Fruit fly (Drosophila melanogaster) whole organism, embryonic: ENCODE data around the gene CG43307.

Source experiments
- B-H1 ChIP-seq: fragments of 200-800 bp; sonication (Bioruptor generic); IDR thresholded peaks from 3 replicates; pipeline ENCODE4 v1.3.6; 2022; ENCODE audit warnings: missing biosample characterization, missing genetic modification characterization
- BEAF-32 ChIP-seq: fragments of 200-800 bp; sonication (Bioruptor generic); optimal IDR thresholded peaks from 3 replicates; lab custom pipeline; 2017; ENCODE audit warnings: missing biosample characterization, missing genetic modification characterization, mild to moderate bottlenecking, moderate library complexity, missing genetic modification reagents
- CG10979 ChIP-seq: fragments of 200-800 bp; sonication (Bioruptor generic); optimal IDR thresholded peaks from 2 replicates; lab custom pipeline; 2018; ENCODE audit warnings: missing biosample characterization, mild to moderate bottlenecking, missing genetic modification characterization, moderate library complexity
- CG12219 ChIP-seq: fragments of 200-800 bp; sonication (Bioruptor generic); optimal IDR thresholded peaks from 3 replicates; lab custom pipeline; 2018; ENCODE audit warnings: missing biosample characterization, mild to moderate bottlenecking, missing genetic modification characterization
- CG12236 ChIP-seq: fragments of 200-800 bp; sonication (Bioruptor generic); optimal IDR thresholded peaks from 2 replicates; lab custom pipeline; 2016; ENCODE audit warnings: missing biosample characterization, missing genetic modification characterization
- CG12299 ChIP-seq: fragments of 200-800 bp; sonication (Bioruptor generic); optimal IDR thresholded peaks from 2 replicates; lab custom pipeline; 2018; ENCODE audit warnings: missing biosample characterization, mild to moderate bottlenecking, missing genetic modification characterization
- CG14014 ChIP-seq: fragments of 200-800 bp; sonication (Bioruptor generic); IDR thresholded peaks from 2 replicates; pipeline ENCODE4 v1.3.6; 2022; ENCODE audit warnings: missing biosample characterization, missing genetic modification characterization
- CG14710 ChIP-seq: fragments of 200-800 bp; sonication (Bioruptor generic); optimal IDR thresholded peaks from 3 replicates; lab custom pipeline; 2019; ENCODE audit warnings: missing biosample characterization, mild to moderate bottlenecking, missing genetic modification characterization, moderate library complexity
- CG15011 ChIP-seq: fragments of 200-800 bp; sonication (Bioruptor generic); optimal IDR thresholded peaks from 3 replicates; lab custom pipeline; 2018; ENCODE audit warnings: missing biosample characterization, mild to moderate bottlenecking, missing genetic modification characterization
- CG15601 ChIP-seq: fragments of 200-800 bp; sonication (Bioruptor generic); optimal IDR thresholded peaks from 3 replicates; lab custom pipeline; 2019; ENCODE audit warnings: missing biosample characterization, mild to moderate bottlenecking, missing genetic modification characterization, moderate library complexity
- CG16813 ChIP-seq: fragments of 200-800 bp; sonication (Bioruptor generic); IDR thresholded peaks from 3 replicates; pipeline ENCODE4 v1.3.6; 2022; ENCODE audit warnings: missing biosample characterization, missing genetic modification characterization; ENCODE audit not compliant: partially characterized antibody
- CG18599 ChIP-seq: fragments of 200-800 bp; sonication (Bioruptor generic); optimal IDR thresholded peaks from 3 replicates; lab custom pipeline; 2017; ENCODE audit warnings: missing biosample characterization, missing genetic modification characterization, mild to moderate bottlenecking, moderate library complexity, missing genetic modification reagents
- CG2712 ChIP-seq: fragments of 200-800 bp; optimal IDR thresholded peaks from 3 replicates; lab custom pipeline; 2019; ENCODE audit warnings: missing biosample characterization, mild to moderate bottlenecking, missing genetic modification characterization, moderate library complexity
- CG3065 ChIP-seq: fragments of 200-800 bp; sonication (Bioruptor generic); optimal IDR thresholded peaks from 2 replicates; lab custom pipeline; 2016; ENCODE audit warnings: missing biosample characterization, missing genetic modification characterization
- CG34422 ChIP-seq: fragments of 200-800 bp; sonication (Bioruptor generic); IDR thresholded peaks from 3 replicates; pipeline ENCODE4 v1.3.6; 2022; ENCODE audit warnings: missing biosample characterization, missing genetic modification characterization
- CG4328 ChIP-seq: fragments of 200-800 bp; sonication (Bioruptor generic); optimal IDR thresholded peaks from 3 replicates; lab custom pipeline; 2017; ENCODE audit warnings: missing biosample characterization, missing genetic modification reagents, missing genetic modification characterization
- CG4404 ChIP-seq: fragments of 200-800 bp; sonication (Bioruptor generic); IDR thresholded peaks from 2 replicates; pipeline ENCODE4 v1.3.6; 2022; ENCODE audit warnings: missing biosample characterization, missing genetic modification characterization
- CG5953 ChIP-seq: fragments of 200-800 bp; sonication (Bioruptor generic); IDR thresholded peaks from 2 replicates; pipeline ENCODE4 v1.3.6; 2022; ENCODE audit warnings: missing biosample characterization, missing genetic modification characterization
- CG6854 ChIP-seq: fragments of 200-800 bp; sonication (Bioruptor generic); optimal IDR thresholded peaks from 3 replicates; lab custom pipeline; 2017; ENCODE audit warnings: missing biosample characterization, mild to moderate bottlenecking, missing genetic modification characterization
- CG7357 ChIP-seq: fragments of 200-800 bp; sonication (Bioruptor generic); IDR thresholded peaks from 3 replicates; pipeline ENCODE4 v1.3.6; 2022; ENCODE audit warnings: missing biosample characterization, missing genetic modification characterization
- CG7372 ChIP-seq: fragments of 200-800 bp; sonication (Bioruptor generic); IDR thresholded peaks from 2 replicates; pipeline ENCODE4 v1.3.6; 2022; ENCODE audit warnings: missing biosample characterization, missing genetic modification characterization
- Dad ChIP-seq: fragments of 200-800 bp; sonication (Bioruptor generic); optimal IDR thresholded peaks from 3 replicates; lab custom pipeline; 2016; ENCODE audit warnings: missing biosample characterization, missing genetic modification characterization
- Dip3 ChIP-seq: fragments of 200-800 bp; sonication (Bioruptor generic); optimal IDR thresholded peaks from 3 replicates; lab custom pipeline; 2016; ENCODE audit warnings: missing biosample characterization, missing genetic modification characterization
- Fer1 ChIP-seq: fragments of 200-800 bp; sonication (Bioruptor generic); optimal IDR thresholded peaks from 2 replicates; lab custom pipeline; 2017; ENCODE audit warnings: missing biosample characterization, mild to moderate bottlenecking, missing genetic modification characterization
- Lhr ChIP-seq: fragments of 200-800 bp; sonication (Bioruptor generic); optimal IDR thresholded peaks from 3 replicates; lab custom pipeline; 2017; ENCODE audit warnings: mild to moderate bottlenecking, missing biosample characterization, missing genetic modification reagents, missing genetic modification characterization
- Optix ChIP-seq: fragments of 200-800 bp; sonication (Bioruptor generic); IDR thresholded peaks from 3 replicates; pipeline ENCODE4 v1.3.6; 2022; ENCODE audit warnings: missing biosample characterization, missing genetic modification characterization
- Spps ChIP-seq: fragments of 200-800 bp; sonication (Bioruptor generic); optimal IDR thresholded peaks from 2 replicates; lab custom pipeline; 2018; ENCODE audit warnings: missing biosample characterization, mild to moderate bottlenecking, missing genetic modification characterization
- Tbp ChIP-seq: fragments of >200 bp; optimal IDR thresholded peaks from 2 replicates; lab custom pipeline; 2018; ENCODE audit warnings: missing biosample characterization, missing genetic modification characterization
- az2 ChIP-seq: fragments of 200-800 bp; sonication (Bioruptor generic); optimal IDR thresholded peaks from 3 replicates; lab custom pipeline; 2016; ENCODE audit warnings: missing biosample characterization, missing genetic modification characterization
- cas ChIP-seq: fragments of 200-800 bp; sonication (Bioruptor generic); IDR thresholded peaks from 2 replicates; pipeline ENCODE4 v1.3.6; 2022; ENCODE audit warnings: missing biosample characterization, missing genetic modification characterization
- corto ChIP-seq: fragments of 200-800 bp; sonication (Bioruptor generic); optimal IDR thresholded peaks from 2 replicates; lab custom pipeline; 2016; ENCODE audit warnings: missing biosample characterization, mild to moderate bottlenecking, missing genetic modification characterization, moderate library complexity
- emc ChIP-seq: fragments of 200-800 bp; sonication (Bioruptor generic); optimal IDR thresholded peaks from 2 replicates; lab custom pipeline; 2016; ENCODE audit warnings: missing biosample characterization, missing genetic modification characterization
- ftz-f1 ChIP-seq: fragments of 200-800 bp; sonication (Bioruptor generic); optimal IDR thresholded peaks from 2 replicates; lab custom pipeline; 2016; ENCODE audit warnings: missing biosample characterization, missing genetic modification characterization
- fu2 ChIP-seq: fragments of 200-800 bp; sonication (Bioruptor generic); optimal IDR thresholded peaks from 2 replicates; lab custom pipeline; 2016; ENCODE audit warnings: missing biosample characterization, missing genetic modification characterization
- gem ChIP-seq: fragments of 200-800 bp; sonication (Bioruptor generic); optimal IDR thresholded peaks from 2 replicates; lab custom pipeline; 2019; ENCODE audit warnings: missing biosample characterization, mild to moderate bottlenecking, missing genetic modification characterization, moderate library complexity
- gfzf ChIP-seq: fragments of 200-800 bp; sonication (Bioruptor generic); optimal IDR thresholded peaks from 2 replicates; lab custom pipeline; 2016; ENCODE audit warnings: missing biosample characterization, mild to moderate bottlenecking, missing genetic modification characterization, moderate library complexity
- h ChIP-seq: fragments of >200 bp; optimal IDR thresholded peaks from 2 replicates; lab custom pipeline; 2017
- ham ChIP-seq: fragments of 200-800 bp; sonication (Bioruptor generic); IDR thresholded peaks from 2 replicates; pipeline ENCODE4 v1.3.6; 2022; ENCODE audit warnings: missing biosample characterization, missing genetic modification characterization
- ind ChIP-seq: fragments of 200-800 bp; sonication (Bioruptor generic); optimal IDR thresholded peaks from 3 replicates; lab custom pipeline; 2016; ENCODE audit warnings: missing biosample characterization, missing genetic modification characterization
- lilli ChIP-seq: fragments of 200-800 bp; sonication (Bioruptor generic); optimal IDR thresholded peaks from 3 replicates; lab custom pipeline; 2016; ENCODE audit warnings: missing biosample characterization, missing genetic modification characterization
- lov ChIP-seq, 2 experiments: fragments of 200-800 bp in 1 of 2; fragments of >200 bp in 1 of 2; sonication (Bioruptor generic) in 1 of 2; IDR thresholded peaks in 1 of 2; optimal IDR thresholded peaks in 1 of 2; 2 replicates in 1 of 2; 3 replicates in 1 of 2; pipeline versions ENCODE4 v1.3.6 to Lab custom; 2017 to 2022; ENCODE audit warnings: missing biosample characterization in 1 of 2, missing genetic modification characterization in 1 of 2
- oc ChIP-seq: fragments of 200-800 bp; sonication (Bioruptor generic); optimal IDR thresholded peaks from 2 replicates; lab custom pipeline; 2018; ENCODE audit warnings: missing biosample characterization, mild to moderate bottlenecking, missing genetic modification characterization, moderate library complexity
- peb ChIP-seq: fragments of 200-800 bp; sonication (Bioruptor generic); IDR thresholded peaks from 2 replicates; pipeline ENCODE4 v1.3.6; 2022; ENCODE audit warnings: missing biosample characterization, missing genetic modification characterization
- repo ChIP-seq: fragments of 200-800 bp; sonication (Bioruptor generic); optimal IDR thresholded peaks from 2 replicates; lab custom pipeline; 2016; ENCODE audit warnings: missing biosample characterization, missing genetic modification characterization
- ro ChIP-seq: fragments of 200-800 bp; sonication (Bioruptor generic); IDR thresholded peaks from 2 replicates; pipeline ENCODE4 v1.3.6; 2022; ENCODE audit warnings: missing biosample characterization, missing genetic modification characterization
- shn ChIP-seq: fragments of 200-800 bp; sonication (Bioruptor generic); optimal IDR thresholded peaks from 3 replicates; lab custom pipeline; 2016; ENCODE audit warnings: missing biosample characterization, missing genetic modification characterization
- so ChIP-seq: fragments of 200-800 bp; sonication (Bioruptor generic); IDR thresholded peaks from 3 replicates; pipeline ENCODE4 v1.3.6; 2022; ENCODE audit warnings: missing biosample characterization, missing genetic modification characterization
- stwl ChIP-seq: fragments of 200-800 bp; sonication (Bioruptor generic); optimal IDR thresholded peaks from 3 replicates; lab custom pipeline; 2018; ENCODE audit warnings: missing biosample characterization, mild to moderate bottlenecking, missing genetic modification characterization, moderate library complexity
- unpg ChIP-seq: fragments of 200-800 bp; sonication (Bioruptor generic); optimal IDR thresholded peaks from 3 replicates; lab custom pipeline; 2018; ENCODE audit warnings: missing biosample characterization, mild to moderate bottlenecking, missing genetic modification characterization, moderate library complexity

The CG43307 gene

dm6 chr2L:5799435-5800387 is 11.7 kb upstream of the CG43307 start, which contains the start of gene CG9171 (continued):
- TF ChIP-seq ind (GFP tag; lab: Kevin White, UChicago) (peak; percentile 28), CG15601 (tag; lab: Kevin White, UChicago) (peak; percentile 24), CG12299 (peak; percentile 29), CG10979 (tag; lab: Kevin White, UChicago) (no peak), Spps (no peak), CG5953 (GFP tag; lab: Robert Waterston, UW) (peak; percentile 37; the same call in 1 of the 2 replicates), ro (no peak), CG4404 (GFP tag; lab: Robert Waterston, UW) (no peak), Dad (GFP tag; lab: Kevin White, UChicago) (no peak), ftz-f1 (GFP tag; lab: Kevin White, UChicago) (peak; percentile 26), CG14014 (GFP tag; lab: Robert Waterston, UW) (peak; percentile 40; the same call in 1 of the 2 replicates), CG6854 (GFP tag; lab: Kevin White, UChicago) (no peak), gem (tag; lab: Kevin White, UChicago) (no peak), gfzf (GFP tag; lab: Kevin White, UChicago) (peak; percentile 95), peb (GFP tag; lab: Robert Waterston, UW) (no peak), CG3065 (GFP tag; lab: Kevin White, UChicago) (peak; percentile 64), CG7357 (GFP tag; lab: Robert Waterston, UW) (peak; percentile 98), az2 (GFP tag; lab: Kevin White, UChicago) (no peak), Lhr (GFP tag; lab: Kevin White, UChicago) (peak; percentile 98), corto (GFP tag; lab: Kevin White, UChicago) (no peak), shn (no peak), BEAF-32 (GFP tag; lab: Kevin White, UChicago) (peak; percentile 54), CG16813 (no peak; the same call in 2 of the 3 replicates), fu2 (GFP tag; lab: Kevin White, UChicago) (peak; percentile 16), h (lab: Kevin White, UChicago) (no peak), lilli (GFP tag; lab: Kevin White, UChicago) (no peak), B-H1 (GFP tag; lab: Robert Waterston, UW) (no peak), CG15011 (GFP tag; lab: Kevin White, UChicago) (no peak), CG4328 (no peak), Fer1 (GFP tag; lab: Kevin White, UChicago) (peak; percentile 41), Dip3 (GFP tag; lab: Kevin White, UChicago) (no peak), Optix (GFP tag; lab: Robert Waterston, UW) (0 out of 3 replicates have a peak, but pooled peaks have one; percentile 22), stwl (tag; lab: Kevin White, UChicago) (peak; percentile 70), CG12236 (GFP tag; lab: Kevin White, UChicago) (no peak), ham (GFP tag; lab: Robert Waterston, UW) (no peak), repo (no peak), lov (optimal IDR thresholded peaks at IDR 0.05; lab: Kevin White, UChicago) (no peak), lov (GFP tag; IDR thresholded peaks at IDR 0.05; lab: Robert Waterston, UW) (no peak), CG12219 (GFP tag; lab: Kevin White, UChicago) (no peak), oc (tag; lab: Kevin White, UChicago) (no peak), unpg (peak; percentile 9), Tbp (no peak), so (GFP tag; lab: Robert Waterston, UW) (peak; percentile 31; the same call in 1 of the 3 replicates), CG2712 (tag; lab: Kevin White, UChicago) (peak; percentile 57), CG34422 (peak; percentile 54; the same call in 2 of the 3 replicates), emc (GFP tag; lab: Kevin White, UChicago) (no peak), CG7372 (GFP tag; lab: Robert Waterston, UW) (no peak), cas (no peak), CG18599 (GFP tag; lab: Kevin White, UChicago) (peak; percentile 24), CG14710 (peak; percentile 73)
